Fruit fly (Drosophila melanogaster): ENCODE measurements around the gene nompC.

Gene nompC

dm6 chr2L:5309369-5309768 lies 36.6 kb upstream of the nompC start:
- TF ChIP-seq foxo (GFP tag; optimal IDR thresholded peaks at IDR 0.05) (no peak), lola (GFP tag; optimal IDR thresholded peaks at IDR 0.05) (no peak), usp (GFP tag; optimal IDR thresholded peaks at IDR 0.05) (no peak), N (GFP tag; optimal IDR thresholded peaks at IDR 0.05) (no peak), pan (optimal IDR thresholded peaks at IDR 0.05) (no peak), sv (GFP tag; optimal IDR thresholded peaks at IDR 0.05) (no peak), dsf (GFP tag; optimal IDR thresholded peaks at IDR 0.05; ENCODE audit: borderline replicate concordance) (no peak), Abd-B (GFP tag; optimal IDR thresholded peaks at IDR 0.05) (no peak), Myc (optimal IDR thresholded peaks at IDR 0.05) (no peak), HLH106 (tag; optimal IDR thresholded peaks at IDR 0.05) (no peak), Jra (GFP tag; optimal IDR thresholded peaks at IDR 0.05) (no peak), Dif (GFP tag; optimal IDR thresholded peaks at IDR 0.05; ENCODE audit: partially characterized antibody) (no peak), dl (GFP tag; optimal IDR thresholded peaks at IDR 0.05; ENCODE audit: insufficient read depth in 1 of 2, partially characterized antibody in 2 of 2) (no peak)

- peak; percentile 28 for TF ChIP-seq Dif (GFP tag; optimal IDR thresholded peaks at IDR 0.05; ENCODE audit: partially characterized antibody)
- no peak for TF ChIP-seq ey (GFP tag; optimal IDR thresholded peaks at IDR 0.05)
Observed at dm6 chr2L:5314630-5315159, 31.3 kb upstream of the nompC start, which contains the start of gene CG14024. Gene CG14024, minus strand, starts transcription at chr2L:5314895.

dm6 chr2L:5320063-5320462 lies 25.9 kb upstream of the nompC start:
- TF ChIP-seq sage (GFP tag; optimal IDR thresholded peaks at IDR 0.05) = no peak
- peak; percentile 94 for TF ChIP-seq Dfd (GFP tag; optimal IDR thresholded peaks at IDR 0.05)

dm6 chr2L:5321014-5321413 lies 25.0 kb upstream of the nompC start:
- TF ChIP-seq CrebA (GFP tag; optimal IDR thresholded peaks at IDR 0.05; ENCODE audit: borderline replicate concordance) (no peak), Dif (GFP tag; optimal IDR thresholded peaks at IDR 0.05; ENCODE audit: partially characterized antibody) (no peak), Dfd (GFP tag; optimal IDR thresholded peaks at IDR 0.05) (peak; percentile 96)

dm6 chr2L:5324958-5325850 lies 20.8 kb upstream of the nompC start:
- TF ChIP-seq Mio (GFP tag; optimal IDR thresholded peaks at IDR 0.05) (no peak), Abd-B (GFP tag; optimal IDR thresholded peaks at IDR 0.05) (no peak), Hr78 (GFP tag; optimal IDR thresholded peaks at IDR 0.05) (no peak), foxo (GFP tag; optimal IDR thresholded peaks at IDR 0.05) (peak in 1 of 2 experiments; percentile 88), Sp1 (GFP tag; optimal IDR thresholded peaks at IDR 0.05) (peak; percentile 72), usp (GFP tag; optimal IDR thresholded peaks at IDR 0.05) (no peak), CG9705 (GFP tag; optimal IDR thresholded peaks at IDR 0.05) (no peak), tai (GFP tag; optimal IDR thresholded peaks at IDR 0.05) (no peak), ey (GFP tag; optimal IDR thresholded peaks at IDR 0.05) (peak; percentile 78), Dif (GFP tag; optimal IDR thresholded peaks at IDR 0.05; ENCODE audit: partially characterized antibody) (peak; percentile 47), br (GFP tag; optimal IDR thresholded peaks at IDR 0.05) (peak; percentile 45), woc (GFP tag; optimal IDR thresholded peaks at IDR 0.05) (peak; percentile 16), Myc (optimal IDR thresholded peaks at IDR 0.05) (no peak), rgr (GFP tag; optimal IDR thresholded peaks at IDR 0.05) (peak; percentile 83), CrebA (GFP tag; optimal IDR thresholded peaks at IDR 0.05; ENCODE audit: borderline replicate concordance) (no peak), Hnf4 (GFP tag; optimal IDR thresholded peaks at IDR 0.05) (no peak), fru (GFP tag; optimal IDR thresholded peaks at IDR 0.05) (peak; percentile 66), Jra (GFP tag; optimal IDR thresholded peaks at IDR 0.05) (no peak), psq (GFP tag; optimal IDR thresholded peaks at IDR 0.05) (peak; percentile 90), Dfd (GFP tag; optimal IDR thresholded peaks at IDR 0.05) (no peak), lola (GFP tag; optimal IDR thresholded peaks at IDR 0.05) (no peak), GATAd (GFP tag; optimal IDR thresholded peaks at IDR 0.05) (no peak), dmrt93B (GFP tag; optimal IDR thresholded peaks at IDR 0.05) (no peak), HLH106 (tag; optimal IDR thresholded peaks at IDR 0.05) (peak; percentile 64), CG32264 (GFP tag; optimal IDR thresholded peaks at IDR 0.05) (peak; percentile 22), h (GFP tag; optimal IDR thresholded peaks at IDR 0.05) (peak; percentile 80), Hr83 (GFP tag; optimal IDR thresholded peaks at IDR 0.05; ENCODE audit: poor library complexity, severe bottlenecking) (peak; percentile 37), dl (GFP tag; optimal IDR thresholded peaks at IDR 0.05; ENCODE audit: insufficient read depth in 1 of 2, partially characterized antibody in 2 of 2) (no peak), brk (GFP tag; optimal IDR thresholded peaks at IDR 0.05) (no peak), pan (optimal IDR thresholded peaks at IDR 0.05) (no peak), OdsH (GFP tag; optimal IDR thresholded peaks at IDR 0.05) (peak; percentile 79), Vsx2 (GFP tag; optimal IDR thresholded peaks at IDR 0.05; ENCODE audit: partially characterized antibody) (no peak), jim (GFP tag; optimal IDR thresholded peaks at IDR 0.05) (peak; percentile 84), N (GFP tag; optimal IDR thresholded peaks at IDR 0.05) (peak; percentile 46)
